Worm (Caenorhabditis elegans) whole organism, young adult: ENCODE measurements around the gene Y25C1A.8.

Experiments
- B0019.2 ChIP-seq: fragments of 200-800 bp; sonication (Bioruptor generic); conservative IDR thresholded peaks from 2 replicates; pipeline ENCODE4 v1.3.6; 2022; ENCODE audit warnings: missing genetic modification reagents, missing genetic modification characterization, missing compliant biosample characterization
- B0035.1 ChIP-seq: sonication (generic microtip); optimal IDR thresholded peaks from 2 replicates; lab custom pipeline; 2016; ENCODE audit warnings: missing genetic modification characterization, mild to moderate bottlenecking, missing compliant biosample characterization, missing genotype, missing genetic modification reagents
- B0336.3 ChIP-seq: fragments of 200-800 bp; sonication (Bioruptor generic); IDR thresholded peaks from 2 replicates; pipeline ENCODE4 v1.3.6; 2022; ENCODE audit warnings: missing genetic modification characterization, missing compliant biosample characterization
- D2030.7 ChIP-seq: fragments of 200-800 bp; sonication (Bioruptor generic); IDR thresholded peaks from 2 replicates; pipeline ENCODE4 v1.3.6; 2022; ENCODE audit warnings: missing genetic modification reagents, missing genetic modification characterization, missing compliant biosample characterization
- F33H1.4 ChIP-seq: fragments of 200-800 bp; sonication (Bioruptor generic); IDR thresholded peaks from 2 replicates; pipeline ENCODE4 v1.3.6; 2022; ENCODE audit warnings: missing genetic modification reagents, missing genetic modification characterization, missing compliant biosample characterization
- F55B11.4 ChIP-seq: sonication (generic microtip); optimal IDR thresholded peaks from 2 replicates; lab custom pipeline; 2016; ENCODE audit warnings: missing compliant biosample characterization, missing genetic modification characterization, borderline replicate concordance; ENCODE audit not compliant: insufficient read depth
- F57C9.4 ChIP-seq: sonication (generic microtip); optimal IDR thresholded peaks from 2 replicates; lab custom pipeline; 2017; ENCODE audit warnings: mild to moderate bottlenecking, missing genetic modification characterization, missing compliant biosample characterization
- K12H6.12 ChIP-seq: fragments of 200-800 bp; sonication (Bioruptor generic); optimal IDR thresholded peaks from 2 replicates; lab custom pipeline; 2018; ENCODE audit warnings: mild to moderate bottlenecking, missing genetic modification characterization, missing compliant biosample characterization
- T07F8.4 ChIP-seq: sonication (generic microtip); optimal IDR thresholded peaks from 2 replicates; lab custom pipeline; 2016; ENCODE audit warnings: mild to moderate bottlenecking, missing genetic modification characterization, moderate library complexity, missing compliant biosample characterization
- T26A5.8 ChIP-seq: sonication (generic microtip); optimal IDR thresholded peaks from 2 replicates; lab custom pipeline; 2016; ENCODE audit warnings: missing genetic modification characterization, missing compliant biosample characterization
- Y95B8A.8 ChIP-seq: fragments of 200-800 bp; sonication (Bioruptor generic); IDR thresholded peaks from 2 replicates; pipeline ENCODE4 v1.3.6; 2022; ENCODE audit warnings: missing genetic modification reagents, missing genetic modification characterization, missing compliant biosample characterization
- ZK185.1 ChIP-seq: sonication (generic microtip); optimal IDR thresholded peaks from 2 replicates; lab custom pipeline; 2016; ENCODE audit warnings: mild to moderate bottlenecking, missing genetic modification characterization, missing compliant biosample characterization; ENCODE audit not compliant: poor library complexity, severe bottlenecking
- ama-1 ChIP-seq, 3 experiments: fragments of 150-350 bp in 1 of 3; sonication (generic microtip) in 2 of 3; optimal IDR thresholded peaks; 2 replicates each; lab custom pipeline; 2014 to 2018; ENCODE audit warnings: missing biosample characterization in 2 of 3, missing genetic modification characterization in 2 of 3, missing genetic modification reagents in 2 of 3
- bed-2 ChIP-seq: fragments of 200-800 bp; sonication (Bioruptor generic); IDR thresholded peaks from 2 replicates; pipeline ENCODE4 v1.3.6; 2022; ENCODE audit warnings: missing genetic modification reagents, missing genetic modification characterization, missing compliant biosample characterization
- ceh-100 ChIP-seq: fragments of 200-800 bp; sonication (Bioruptor generic); IDR thresholded peaks from 2 replicates; pipeline ENCODE4 v1.3.6; 2022; ENCODE audit warnings: missing genetic modification reagents, missing genetic modification characterization, missing compliant biosample characterization
- ceh-40 ChIP-seq: fragments of 200-800 bp; sonication (Bioruptor generic); IDR thresholded peaks from 2 replicates; pipeline ENCODE4 v1.3.6; 2022; ENCODE audit warnings: missing genetic modification characterization, missing compliant biosample characterization
- ceh-58 ChIP-seq: fragments of 200-800 bp; sonication (Bioruptor generic); IDR thresholded peaks from 2 replicates; pipeline ENCODE4 v1.3.6; 2022; ENCODE audit warnings: missing genetic modification characterization, missing compliant biosample characterization
- dpff-1 ChIP-seq: sonication (generic microtip); optimal IDR thresholded peaks from 2 replicates; lab custom pipeline; 2017; ENCODE audit warnings: mild to moderate bottlenecking, missing genetic modification characterization, missing compliant biosample characterization
- egl-18 ChIP-seq: fragments of 200-800 bp; sonication (Bioruptor generic); IDR thresholded peaks from 2 replicates; pipeline ENCODE4 v1.3.6; 2022; ENCODE audit warnings: missing genetic modification reagents, missing genetic modification characterization, missing compliant biosample characterization
- egl-44 ChIP-seq: fragments of 200-800 bp; sonication (Bioruptor generic); IDR thresholded peaks from 2 replicates; pipeline ENCODE4 v1.3.6; 2022; ENCODE audit warnings: missing genetic modification reagents, missing genetic modification characterization, missing compliant biosample characterization
- hlh-26 ChIP-seq: fragments of 200-800 bp; sonication (Bioruptor generic); conservative IDR thresholded peaks from 2 replicates; pipeline ENCODE4 v1.3.6; 2022; ENCODE audit warnings: missing genetic modification reagents, missing genetic modification characterization, missing compliant biosample characterization
- hmg-1.2 ChIP-seq: fragments of 200-800 bp; sonication (Bioruptor generic); IDR thresholded peaks from 2 replicates; pipeline ENCODE4 v1.3.6; 2022; ENCODE audit warnings: missing genetic modification reagents, missing genetic modification characterization, missing compliant biosample characterization
- let-526 ChIP-seq: fragments of 200-800 bp; sonication (Bioruptor generic); IDR thresholded peaks from 2 replicates; pipeline ENCODE4 v1.3.6; 2022; ENCODE audit warnings: missing genetic modification reagents, missing genetic modification characterization, missing compliant biosample characterization
- let-607 ChIP-seq, 2 experiments: fragments of 200-800 bp in 1 of 2; sonication (Bioruptor generic) in 1 of 2; sonication (generic microtip) in 1 of 2; optimal IDR thresholded peaks; 2 replicates each; lab custom pipeline; 2016 to 2018; ENCODE audit warnings: mild to moderate bottlenecking in 2 of 2, missing compliant biosample characterization in 2 of 2, missing genetic modification characterization in 2 of 2, moderate library complexity in 2 of 2, missing genotype in 1 of 2
- lin-26 ChIP-seq: fragments of 200-800 bp; sonication (Bioruptor generic); IDR thresholded peaks from 2 replicates; pipeline ENCODE4 v1.3.6; 2022; ENCODE audit warnings: missing genetic modification reagents, missing genetic modification characterization, missing compliant biosample characterization
- lin-54 ChIP-seq: fragments of 200-800 bp; sonication (Bioruptor generic); optimal IDR thresholded peaks from 2 replicates; lab custom pipeline; 2018; ENCODE audit warnings: mild to moderate bottlenecking, missing genetic modification characterization, missing compliant biosample characterization
- lsy-27 ChIP-seq: sonication (generic microtip); optimal IDR thresholded peaks from 2 replicates; lab custom pipeline; 2017; ENCODE audit warnings: missing genetic modification characterization, mild to moderate bottlenecking, missing compliant biosample characterization, antibody characterized with exemption, missing genotype, borderline replicate concordance; ENCODE audit not compliant: insufficient read depth
- madf-3 ChIP-seq: fragments of 200-800 bp; sonication (Bioruptor generic); IDR thresholded peaks from 2 replicates; pipeline ENCODE4 v1.3.6; 2022; ENCODE audit warnings: missing genetic modification reagents, missing genetic modification characterization, missing compliant biosample characterization
- madf-6 ChIP-seq: fragments of 200-800 bp; sonication (Bioruptor generic); IDR thresholded peaks from 2 replicates; pipeline ENCODE4 v1.3.6; 2022; ENCODE audit warnings: missing genetic modification reagents, missing genetic modification characterization, missing compliant biosample characterization
- mel-28 ChIP-seq: sonication (generic microtip); optimal IDR thresholded peaks from 2 replicates; lab custom pipeline; 2016; ENCODE audit warnings: borderline replicate concordance, mild to moderate bottlenecking, missing genetic modification characterization, missing compliant biosample characterization
- mxl-1 ChIP-seq: sonication (generic microtip); optimal IDR thresholded peaks from 2 replicates; lab custom pipeline; 2016; ENCODE audit warnings: missing genetic modification characterization, missing compliant biosample characterization
- nfya-1 ChIP-seq: sonication (generic microtip); optimal IDR thresholded peaks from 2 replicates; lab custom pipeline; 2017; ENCODE audit warnings: antibody characterized with exemption, missing compliant biosample characterization, missing genetic modification characterization, borderline replicate concordance; ENCODE audit not compliant: insufficient read depth
- nhr-120 ChIP-seq: fragments of 200-800 bp; sonication (Bioruptor generic); IDR thresholded peaks from 2 replicates; pipeline ENCODE4 v1.3.6; 2022; ENCODE audit warnings: missing genetic modification characterization, missing compliant biosample characterization
- nhr-90 ChIP-seq: sonication (generic microtip); optimal IDR thresholded peaks from 2 replicates; lab custom pipeline; 2016; ENCODE audit warnings: missing genotype, mild to moderate bottlenecking, missing genetic modification characterization, missing compliant biosample characterization
- pbrm-1 ChIP-seq: fragments of 200-800 bp; sonication (Bioruptor generic); IDR thresholded peaks from 2 replicates; pipeline ENCODE4 v1.3.6; 2022; ENCODE audit warnings: missing genetic modification reagents, missing genetic modification characterization, missing compliant biosample characterization
- rcor-1 ChIP-seq: fragments of 200-800 bp; sonication (Bioruptor generic); IDR thresholded peaks from 2 replicates; pipeline ENCODE4 v1.3.6; 2022; ENCODE audit warnings: missing genetic modification reagents, missing genetic modification characterization, missing compliant biosample characterization
- sdz-38 ChIP-seq: sonication (generic microtip); optimal IDR thresholded peaks from 2 replicates; lab custom pipeline; 2016; ENCODE audit warnings: missing genotype, missing genetic modification characterization, missing compliant biosample characterization
- snpc-3.4 ChIP-seq: sonication (generic microtip); optimal IDR thresholded peaks from 2 replicates; lab custom pipeline; 2017; ENCODE audit warnings: missing genetic modification characterization, mild to moderate bottlenecking, missing compliant biosample characterization, antibody characterized with exemption, moderate library complexity, missing genotype, missing genetic modification reagents
- somi-1 ChIP-seq: fragments of 200-800 bp; sonication (Bioruptor generic); optimal IDR thresholded peaks from 2 replicates; lab custom pipeline; 2018; ENCODE audit warnings: mild to moderate bottlenecking, missing genetic modification characterization, missing compliant biosample characterization
- sptf-2 ChIP-seq: fragments of 200-800 bp; sonication (Bioruptor generic); optimal IDR thresholded peaks from 2 replicates; lab custom pipeline; 2018; ENCODE audit warnings: mild to moderate bottlenecking, missing genetic modification characterization, missing compliant biosample characterization
- tbp1 ChIP-seq: fragments of 200-800 bp; sonication (Bioruptor generic); optimal IDR thresholded peaks from 2 replicates; lab custom pipeline; 2018; ENCODE audit warnings: mild to moderate bottlenecking, missing genetic modification characterization, missing compliant biosample characterization
- tbx-9 ChIP-seq: sonication (generic microtip); optimal IDR thresholded peaks from 2 replicates; lab custom pipeline; 2016; ENCODE audit warnings: borderline replicate concordance, missing genetic modification characterization, inconsistent platforms, missing compliant biosample characterization
- xnd-1 ChIP-seq: sonication (generic microtip); optimal IDR thresholded peaks from 2 replicates; lab custom pipeline; 2016; ENCODE audit warnings: missing genotype, missing genetic modification reagents, missing genetic modification characterization, missing compliant biosample characterization
- zfh-2 ChIP-seq: fragments of 200-800 bp; sonication (Bioruptor generic); conservative IDR thresholded peaks from 2 replicates; pipeline ENCODE4 v1.3.6; 2022; ENCODE audit warnings: missing genetic modification reagents, missing genetic modification characterization, missing compliant biosample characterization
- ztf-22 ChIP-seq: fragments of 200-800 bp; sonication (Bioruptor generic); optimal IDR thresholded peaks from 2 replicates; lab custom pipeline; 2018; ENCODE audit warnings: mild to moderate bottlenecking, missing genetic modification characterization, moderate library complexity, missing compliant biosample characterization
- ztf-25 ChIP-seq: fragments of 200-800 bp; sonication (Bioruptor generic); IDR thresholded peaks from 2 replicates; pipeline ENCODE4 v1.3.6; 2022; ENCODE audit warnings: missing genetic modification reagents, missing genetic modification characterization, missing compliant biosample characterization
- ztf-3 ChIP-seq: fragments of 200-800 bp; sonication (Bioruptor generic); optimal IDR thresholded peaks from 2 replicates; lab custom pipeline; 2018; ENCODE audit warnings: mild to moderate bottlenecking, missing genetic modification characterization, missing compliant biosample characterization
- ztf-6 ChIP-seq: fragments of 200-800 bp; sonication (Bioruptor generic); IDR thresholded peaks from 2 replicates; pipeline ENCODE4 v1.3.6; 2022; ENCODE audit warnings: missing genetic modification reagents, missing genetic modification characterization, missing compliant biosample characterization

Gene Y25C1A.8

DNA sequence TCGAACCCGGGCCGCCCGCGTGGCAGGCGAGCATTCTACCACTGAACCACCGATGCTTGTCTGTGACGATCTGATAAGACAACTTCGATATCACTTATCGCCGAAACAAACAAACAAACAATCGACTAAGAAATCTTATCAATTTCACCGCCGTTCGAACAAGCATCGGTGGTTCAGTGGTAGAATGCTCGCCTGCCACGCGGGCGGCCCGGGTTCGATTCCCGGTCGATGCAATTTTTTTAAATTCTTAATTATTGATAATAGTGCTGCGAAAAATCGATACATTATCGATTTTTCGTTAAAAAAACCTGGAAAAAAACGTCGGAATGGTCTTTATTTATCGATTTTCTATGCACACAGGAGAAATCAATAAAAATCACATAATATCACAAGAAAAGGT lies 14.5 kb downstream of the Y25C1A.8 start (continued):
- no peak for TF ChIP-seq ZK185.1 (tag; lab: Kevin White, UChicago)
- TF ChIP-seq madf-3 (GFP tag; lab: Robert Waterston, UW): no peak
- TF ChIP-seq lin-26 (GFP tag; lab: Robert Waterston, UW): no peak; the same call in 1 of the 2 replicates
- TF ChIP-seq ceh-40 (GFP tag; lab: Robert Waterston, UW): no peak
- no peak for TF ChIP-seq mxl-1 (tag; lab: Kevin White, UChicago)
- TF ChIP-seq dpff-1 (tag; lab: Kevin White, UChicago): no peak
- no peak for TF ChIP-seq somi-1 (GFP tag; lab: Kevin White, UChicago)
- peak; percentile 79 for TF ChIP-seq hmg-1.2 (GFP tag; lab: Robert Waterston, UW)
- TF ChIP-seq D2030.7 (GFP tag; lab: Robert Waterston, UW): peak; percentile 78
- no peak for TF ChIP-seq sptf-2 (GFP tag; lab: Kevin White, UChicago)
- no peak for TF ChIP-seq ama-1 (optimal IDR thresholded peaks at IDR 0.05; lab: Kevin White, UChicago)
- peak in 1 of 2 experiments; percentile 38 for TF ChIP-seq ama-1 (GFP tag; optimal IDR thresholded peaks at IDR 0.05; lab: Kevin White, UChicago)
- TF ChIP-seq rcor-1 (GFP tag; lab: Robert Waterston, UW): peak; percentile 56; the same call in 1 of the 2 replicates
- TF ChIP-seq ztf-6 (GFP tag; lab: Robert Waterston, UW): 0 out of 2 replicates have a peak, but pooled peaks have one; percentile 21
- no peak for TF ChIP-seq B0019.2 (GFP tag; lab: Robert Waterston, UW)
- TF ChIP-seq bed-2 (GFP tag; lab: Robert Waterston, UW): no peak
- no peak for TF ChIP-seq K12H6.12 (tag; lab: Kevin White, UChicago)
- TF ChIP-seq egl-18 (GFP tag; lab: Robert Waterston, UW): no peak
- TF ChIP-seq lsy-27 (tag; lab: Kevin White, UChicago): no peak
- no peak for TF ChIP-seq tbx-9 (tag; lab: Kevin White, UChicago)
- TF ChIP-seq sdz-38 (tag; lab: Kevin White, UChicago): no peak
- TF ChIP-seq F33H1.4: peak; percentile 56
- TF ChIP-seq tbp1 (GFP tag; lab: Kevin White, UChicago): peak; percentile 95
- peak; percentile 53; the same call in 1 of the 2 replicates for TF ChIP-seq ceh-100 (GFP tag; lab: Robert Waterston, UW)
- no peak for TF ChIP-seq zfh-2 (GFP tag; lab: Robert Waterston, UW)
- no peak for TF ChIP-seq B0035.1 (tag; lab: Kevin White, UChicago)
- TF ChIP-seq F55B11.4: no peak
- TF ChIP-seq pbrm-1 (GFP tag; lab: Robert Waterston, UW): no peak; the same call in 1 of the 2 replicates
- peak; percentile 34 for TF ChIP-seq snpc-3.4 (tag; lab: Kevin White, UChicago)
- peak; percentile 45; the same call in 1 of the 2 replicates for TF ChIP-seq B0336.3 (GFP tag; lab: Robert Waterston, UW)
- no peak for TF ChIP-seq F57C9.4
- TF ChIP-seq egl-44: no peak
- TF ChIP-seq nfya-1: no peak
- TF ChIP-seq madf-6 (GFP tag; lab: Robert Waterston, UW): peak; percentile 73
- peak; percentile 26 for TF ChIP-seq T07F8.4 (tag; lab: Kevin White, UChicago)
- TF ChIP-seq ceh-58 (GFP tag; lab: Robert Waterston, UW): no peak
- no peak for TF ChIP-seq T26A5.8
- no peak for TF ChIP-seq mel-28
- peak; percentile 11 for TF ChIP-seq xnd-1 (tag; lab: Kevin White, UChicago)
- no peak for TF ChIP-seq ztf-25 (GFP tag; lab: Robert Waterston, UW)
- TF ChIP-seq lin-54: peak; percentile 51
- TF ChIP-seq hlh-26 (GFP tag; lab: Robert Waterston, UW): no peak
- TF ChIP-seq ztf-3 (GFP tag; lab: Kevin White, UChicago): no peak
- no peak for TF ChIP-seq ztf-22
- TF ChIP-seq Y95B8A.8 (GFP tag; lab: Robert Waterston, UW): peak; percentile 74; the same call in 1 of the 2 replicates
- no peak for TF ChIP-seq nhr-120 (GFP tag; lab: Robert Waterston, UW)
- TF ChIP-seq let-526 (GFP tag; lab: Robert Waterston, UW): 0 out of 2 replicates have a peak, but pooled peaks have one; percentile 20
- TF ChIP-seq nhr-90 (tag; lab: Kevin White, UChicago): peak; percentile 69
- TF ChIP-seq let-607 (tag; optimal IDR thresholded peaks at IDR 0.05; lab: Kevin White, UChicago): peak; percentile 2 to 5
